Worm (Caenorhabditis elegans): ENCODE results near the gene F59B2.9.

The F59B2.9 gene

DNA sequence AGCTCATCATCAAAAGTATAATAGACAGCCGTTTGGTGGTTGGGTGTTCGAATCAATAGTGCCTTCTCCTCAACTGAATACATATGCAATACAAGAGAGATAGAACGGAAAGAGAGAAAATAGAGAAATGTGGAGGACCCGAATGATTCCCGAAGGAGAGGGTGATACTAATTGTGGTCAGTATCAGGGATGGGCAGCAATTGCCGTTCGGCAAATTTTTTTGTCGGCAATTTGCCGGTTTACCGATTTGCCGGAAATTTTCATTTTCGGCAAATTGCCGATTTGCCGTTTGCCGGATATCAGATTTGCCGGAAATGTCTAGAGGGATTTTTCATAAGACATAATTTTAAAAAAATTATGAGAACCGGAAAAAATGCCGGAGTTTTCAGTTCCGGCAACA lies at the start of gene F59B2.9:
F59B2.9 (minus strand) TSS at position 101 of the 400 bp plus-strand sequence.
- TF ChIP-seq unc-62 (GFP tag; optimal IDR thresholded peaks at IDR 0.05): no peak

DNA sequence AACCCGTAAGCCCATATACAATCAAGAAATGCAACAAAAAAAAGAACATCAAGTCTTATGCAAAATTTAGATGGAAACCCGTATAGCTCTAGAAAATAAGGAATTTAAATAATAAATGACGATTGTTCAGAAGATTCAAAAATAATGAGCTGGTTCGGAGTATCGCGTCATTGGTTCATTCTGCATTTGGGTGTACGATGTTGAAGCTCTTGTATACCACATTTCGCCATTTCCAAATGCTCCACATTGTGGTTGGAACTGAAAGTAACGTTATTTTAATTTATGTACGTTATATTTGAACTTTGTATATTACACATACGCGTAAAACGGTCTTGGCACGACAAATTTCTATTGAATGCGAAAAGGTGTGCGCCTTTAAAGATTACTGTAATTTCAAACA lies 48.1 kb upstream of the F59B2.9 start:
- TF ChIP-seq unc-62 (GFP tag; optimal IDR thresholded peaks at IDR 0.05): no peak

DNA sequence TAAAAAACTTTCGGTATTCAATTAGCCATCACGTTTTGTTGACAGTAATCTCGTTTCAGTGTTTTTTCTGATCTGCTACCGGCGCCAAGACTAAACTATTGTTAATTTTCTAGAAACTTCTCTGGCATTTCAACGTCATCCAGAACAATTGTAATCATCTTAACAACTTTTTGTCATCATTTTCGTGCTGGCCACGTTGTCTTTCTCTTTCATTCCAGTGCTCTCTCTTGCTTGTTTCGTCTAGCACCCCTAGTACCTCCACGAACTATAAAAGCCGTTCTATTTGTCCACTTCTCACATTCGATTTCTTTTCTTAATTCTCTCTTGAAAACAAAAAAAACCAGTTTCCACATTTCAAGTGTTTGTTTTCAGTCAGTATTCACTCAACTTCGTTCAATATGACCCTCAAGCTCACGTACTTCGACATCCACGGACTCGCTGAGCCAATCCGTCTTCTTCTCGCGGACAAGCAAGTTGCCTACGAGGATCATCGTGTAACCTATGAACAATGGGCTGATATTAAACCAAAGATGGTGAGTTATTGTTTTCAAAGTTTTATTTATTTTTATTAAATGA lies 46.8 kb upstream of the F59B2.9 start, which contains the start of gene gst-1:
gst-1 (plus strand) TSS at position 373 of the 576 bp plus-strand sequence.
- no peak for TF ChIP-seq unc-62 (GFP tag; optimal IDR thresholded peaks at IDR 0.05)

DNA sequence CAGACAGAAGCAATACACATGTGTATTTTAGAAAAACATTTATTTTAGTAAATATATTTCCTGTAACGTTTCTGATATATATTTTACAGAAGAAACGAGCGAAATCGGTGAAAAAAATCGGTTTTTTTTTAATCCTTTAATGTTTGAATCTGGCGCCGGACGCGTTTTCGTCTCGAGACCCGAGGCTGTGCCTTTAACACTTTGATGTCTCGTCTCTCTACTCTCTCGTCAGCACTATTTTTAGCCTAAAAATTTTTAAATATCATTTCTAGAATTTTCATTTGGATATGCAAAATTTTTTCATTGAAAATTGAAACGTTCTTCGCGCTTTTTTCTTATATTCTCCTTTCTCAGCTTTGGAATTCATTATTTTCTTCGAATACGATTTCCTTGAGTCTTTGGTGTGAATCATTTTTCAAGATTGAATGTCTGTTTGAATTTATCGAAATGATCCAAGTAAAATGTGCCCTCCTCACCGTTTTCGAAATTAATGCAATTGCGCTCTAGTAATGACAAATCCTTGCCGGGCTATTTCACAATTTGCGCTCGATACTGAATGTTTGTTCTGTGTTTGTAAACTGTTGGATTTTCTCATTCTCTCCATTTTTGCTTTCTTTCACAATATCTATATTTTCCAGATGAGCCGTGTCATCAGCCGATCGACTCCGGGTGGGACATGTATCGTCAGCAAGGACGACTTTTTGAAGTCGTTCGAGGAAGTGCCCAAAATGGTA lies 42.4 kb upstream of the F59B2.9 start, which contains the start of gene cls-2:
cls-2 (plus strand) TSS at position 635 of the 734 bp plus-strand sequence.
- TF ChIP-seq unc-62 (GFP tag; optimal IDR thresholded peaks at IDR 0.05): no peak

DNA sequence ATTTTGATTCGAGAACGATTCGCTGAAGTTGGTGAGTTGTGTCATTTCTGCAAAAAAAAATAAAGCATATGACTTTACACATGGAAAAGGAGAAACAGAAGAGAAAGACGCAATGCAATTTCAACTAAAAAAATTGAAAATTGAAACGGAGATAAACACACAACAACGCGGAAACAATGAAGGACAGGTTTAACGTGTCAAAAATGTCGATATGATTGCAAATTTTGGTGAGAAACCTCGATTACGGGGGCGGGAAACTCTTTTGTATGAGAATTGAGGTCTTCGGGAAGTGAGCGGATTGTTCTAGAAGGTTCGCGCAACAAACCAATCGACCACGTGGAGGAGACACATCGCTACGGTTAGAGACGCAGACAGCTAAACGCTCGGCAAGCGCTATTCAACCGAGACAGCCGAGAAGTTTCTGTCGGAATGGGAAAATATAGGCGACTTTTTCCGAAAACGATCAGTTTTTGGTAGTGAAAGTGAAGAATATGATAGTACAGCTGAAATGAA lies 41.6 kb upstream of the F59B2.9 start, which contains the start of gene R107.5:
R107.5 (minus strand) TSS at position 51 of the 513 bp plus-strand sequence.
- TF ChIP-seq unc-62 (GFP tag; optimal IDR thresholded peaks at IDR 0.05): no peak

ce11 chrIII:9053263-9053662 lies 41.1 kb upstream of the F59B2.9 start:
- TF ChIP-seq unc-62 (GFP tag; optimal IDR thresholded peaks at IDR 0.05): no peak

- no peak for TF ChIP-seq unc-62 (GFP tag; optimal IDR thresholded peaks at IDR 0.05)
Observed at ce11 chrIII:9052371-9052978, 40.3 kb upstream of the F59B2.9 start.

ce11 chrIII:9051714-9052113 lies 39.5 kb upstream of the F59B2.9 start:
- TF ChIP-seq unc-62 (GFP tag; optimal IDR thresholded peaks at IDR 0.05): no peak

- TF ChIP-seq unc-62 (GFP tag; optimal IDR thresholded peaks at IDR 0.05): no peak
Observed at ce11 chrIII:9051119-9051597, 38.9 kb upstream of the F59B2.9 start.

DNA sequence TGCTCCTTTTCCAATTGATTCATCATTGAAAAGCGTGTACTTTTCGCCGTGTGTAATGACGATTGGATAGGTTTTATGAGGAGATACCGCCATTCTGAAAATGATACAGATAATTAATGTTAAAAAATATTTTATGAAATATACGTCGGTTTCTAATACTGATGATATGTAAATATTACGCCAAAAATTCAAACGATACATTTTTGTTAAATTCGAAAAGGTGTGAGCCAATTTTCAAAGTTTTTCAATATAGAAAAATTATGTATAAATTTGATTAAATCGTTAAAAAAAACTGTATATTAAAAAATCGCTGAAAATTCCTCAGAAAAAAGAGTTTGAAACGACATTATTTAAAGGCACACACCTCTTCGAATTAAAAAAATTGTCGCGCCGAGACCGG lies 38.4 kb upstream of the F59B2.9 start, which contains the start of gene ikke-1:
ikke-1 (minus strand) TSS at position 101 of the 400 bp plus-strand sequence.
- TF ChIP-seq unc-62 (GFP tag; optimal IDR thresholded peaks at IDR 0.05): no peak

DNA sequence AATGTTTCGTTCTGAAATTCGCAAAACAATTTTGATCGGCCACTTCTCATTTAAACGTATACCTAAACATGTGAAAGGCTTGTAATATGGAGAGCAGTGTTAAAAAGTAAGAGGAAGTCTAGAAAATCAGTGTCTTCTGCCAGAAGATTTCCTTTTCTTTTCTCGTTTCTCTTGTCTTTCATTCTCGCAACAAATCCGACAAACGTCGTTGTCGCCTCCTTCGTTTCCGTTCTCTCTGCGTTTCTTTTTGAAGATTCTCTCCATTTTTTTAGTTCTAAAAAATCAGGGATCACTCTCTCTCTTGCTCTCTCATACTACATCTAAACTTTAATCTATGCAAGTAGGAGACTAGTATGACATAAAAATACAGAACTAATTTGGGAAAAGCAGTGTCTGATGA lies 35.1 kb upstream of the F59B2.9 start:
- no peak for TF ChIP-seq unc-62 (GFP tag; optimal IDR thresholded peaks at IDR 0.05)

DNA sequence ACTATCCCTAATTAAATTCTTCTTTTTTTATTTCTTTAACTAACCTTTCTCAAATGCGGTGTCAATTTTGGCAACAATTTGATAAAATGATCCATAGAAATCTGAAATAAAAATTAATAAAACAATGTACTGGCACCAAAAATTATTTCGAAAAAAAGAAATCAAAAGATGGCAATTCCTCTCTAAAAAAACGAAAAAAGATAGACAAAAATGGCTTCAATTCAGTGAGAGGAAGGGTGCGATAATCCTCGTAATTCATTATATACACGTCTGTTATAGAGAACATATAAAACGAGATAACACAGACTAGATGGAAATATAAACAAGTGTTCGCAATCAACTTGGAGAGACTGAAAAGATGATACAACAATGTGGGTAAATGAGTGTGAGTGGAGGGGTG lies 33.6 kb upstream of the F59B2.9 start, which contains the start of gene R107.2:
R107.2 (minus strand) TSS at position 101 of the 400 bp plus-strand sequence.
- no peak for TF ChIP-seq unc-62 (GFP tag; optimal IDR thresholded peaks at IDR 0.05)

DNA sequence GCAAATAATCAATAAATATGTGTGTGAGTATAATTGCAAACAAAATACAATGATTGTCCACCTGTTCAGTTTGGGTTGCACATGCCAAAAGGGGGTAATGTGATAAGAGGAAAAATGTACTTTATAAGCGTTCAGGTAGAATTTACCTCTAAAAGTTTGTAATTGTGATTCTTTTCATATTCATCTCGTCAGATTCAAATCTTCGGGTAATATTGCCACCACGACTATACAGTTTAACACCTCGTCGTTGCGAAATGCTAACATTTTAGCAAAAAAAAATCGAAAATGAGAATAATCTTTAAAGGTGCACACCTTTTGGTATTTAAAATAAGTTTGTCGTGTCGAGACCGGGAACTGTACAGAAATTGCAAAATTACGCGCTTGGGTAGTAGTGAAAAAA lies 31.0 kb upstream of the F59B2.9 start, which contains the start of gene nac-2:
nac-2 (minus strand) TSS at position 101 of the 400 bp plus-strand sequence.
- no peak for TF ChIP-seq unc-62 (GFP tag; optimal IDR thresholded peaks at IDR 0.05)

ce11 chrIII:9037658-9038057 lies 25.4 kb upstream of the F59B2.9 start, which contains the start of gene R107.9:
Gene R107.9 (plus strand): TSS chrIII:9037958.
- TF ChIP-seq unc-62 (GFP tag; optimal IDR thresholded peaks at IDR 0.05): no peak

ce11 chrIII:9035037-9035436 lies 22.8 kb upstream of the F59B2.9 start:
- no peak for TF ChIP-seq unc-62 (GFP tag; optimal IDR thresholded peaks at IDR 0.05)

- no peak for TF ChIP-seq unc-62 (GFP tag; optimal IDR thresholded peaks at IDR 0.05)
Observed at ce11 chrIII:9034133-9034532, 21.9 kb upstream of the F59B2.9 start.
